Fruit fly (Drosophila melanogaster) whole organism, embryonic: ENCODE results near the gene Cpsf5.

ENCODE experiments used
- Blimp-1 ChIP-seq: fragments of 200-800 bp; sonication (Bioruptor generic); optimal IDR thresholded peaks from 3 replicates; lab custom pipeline; 2018; ENCODE audit warnings: missing biosample characterization, missing genetic modification characterization, mild to moderate bottlenecking, moderate library complexity, missing genetic modification reagents
- CG10209 ChIP-seq: fragments of 200-800 bp; sonication (Bioruptor generic); optimal IDR thresholded peaks from 3 replicates; lab custom pipeline; 2017; ENCODE audit warnings: missing biosample characterization, mild to moderate bottlenecking, missing genetic modification characterization, missing genetic modification reagents
- CG11247 ChIP-seq: fragments of 200-800 bp; sonication (Bioruptor generic); IDR thresholded peaks from 2 replicates; pipeline ENCODE4 v1.3.6; 2022; ENCODE audit warnings: missing biosample characterization, missing genetic modification characterization
- CG11398 ChIP-seq: fragments of 200-800 bp; sonication (Bioruptor generic); optimal IDR thresholded peaks from 2 replicates; lab custom pipeline; 2016; ENCODE audit warnings: missing biosample characterization, missing genetic modification characterization
- CG12219 ChIP-seq: fragments of 200-800 bp; sonication (Bioruptor generic); optimal IDR thresholded peaks from 3 replicates; lab custom pipeline; 2018; ENCODE audit warnings: missing biosample characterization, mild to moderate bottlenecking, missing genetic modification characterization
- CG13775 ChIP-seq: fragments of 200-800 bp; sonication (Bioruptor generic); optimal IDR thresholded peaks from 3 replicates; lab custom pipeline; 2017; ENCODE audit warnings: missing biosample characterization, mild to moderate bottlenecking, missing genetic modification characterization
- CG14050 ChIP-seq: fragments of 200-800 bp; sonication (Bioruptor generic); IDR thresholded peaks from 3 replicates; pipeline ENCODE4 v1.3.6; 2022; ENCODE audit warnings: missing biosample characterization, missing genetic modification characterization
- CG16813 ChIP-seq: fragments of 200-800 bp; sonication (Bioruptor generic); IDR thresholded peaks from 3 replicates; pipeline ENCODE4 v1.3.6; 2022; ENCODE audit warnings: missing biosample characterization, missing genetic modification characterization; ENCODE audit not compliant: partially characterized antibody
- CG17361 ChIP-seq: fragments of 200-800 bp; sonication (Bioruptor generic); IDR thresholded peaks from 3 replicates; pipeline ENCODE4 v1.3.6; 2022; ENCODE audit warnings: missing biosample characterization, missing genetic modification characterization
- CG17385 ChIP-seq: fragments of 200-800 bp; sonication (Bioruptor generic); optimal IDR thresholded peaks from 3 replicates; lab custom pipeline; 2018; ENCODE audit warnings: missing biosample characterization, mild to moderate bottlenecking, missing genetic modification characterization
- CG2678 ChIP-seq: fragments of 200-800 bp; sonication (Bioruptor generic); optimal IDR thresholded peaks from 3 replicates; lab custom pipeline; 2019; ENCODE audit warnings: missing biosample characterization, mild to moderate bottlenecking, missing genetic modification characterization, moderate library complexity
- CG2712 ChIP-seq: fragments of 200-800 bp; optimal IDR thresholded peaks from 3 replicates; lab custom pipeline; 2019; ENCODE audit warnings: missing biosample characterization, mild to moderate bottlenecking, missing genetic modification characterization, moderate library complexity
- CG3065 ChIP-seq: fragments of 200-800 bp; sonication (Bioruptor generic); optimal IDR thresholded peaks from 2 replicates; lab custom pipeline; 2016; ENCODE audit warnings: missing biosample characterization, missing genetic modification characterization
- CG32767 ChIP-seq: fragments of 200-800 bp; sonication (Bioruptor generic); IDR thresholded peaks from 2 replicates; pipeline ENCODE4 v1.3.6; 2022; ENCODE audit warnings: missing biosample characterization, missing genetic modification characterization
- CG3281 ChIP-seq: fragments of 200-800 bp; sonication (Bioruptor generic); optimal IDR thresholded peaks from 3 replicates; lab custom pipeline; 2017; ENCODE audit warnings: missing biosample characterization, mild to moderate bottlenecking, missing genetic modification characterization
- CG34422 ChIP-seq: fragments of 200-800 bp; sonication (Bioruptor generic); IDR thresholded peaks from 3 replicates; pipeline ENCODE4 v1.3.6; 2022; ENCODE audit warnings: missing biosample characterization, missing genetic modification characterization
- CG4328 ChIP-seq: fragments of 200-800 bp; sonication (Bioruptor generic); optimal IDR thresholded peaks from 3 replicates; lab custom pipeline; 2017; ENCODE audit warnings: missing biosample characterization, missing genetic modification reagents, missing genetic modification characterization
- CG43689 ChIP-seq: fragments of 200-800 bp; sonication (Bioruptor generic); IDR thresholded peaks from 2 replicates; pipeline ENCODE4 v1.3.6; 2022; ENCODE audit warnings: missing biosample characterization, missing genetic modification characterization
- CG6683 ChIP-seq: fragments of 200-800 bp; sonication (Bioruptor generic); optimal IDR thresholded peaks from 2 replicates; lab custom pipeline; 2017; ENCODE audit warnings: missing biosample characterization, mild to moderate bottlenecking, missing genetic modification characterization, missing genetic modification reagents
- CG7987 ChIP-seq: fragments of 200-800 bp; sonication (Bioruptor generic); optimal IDR thresholded peaks from 2 replicates; lab custom pipeline; 2018; ENCODE audit warnings: missing biosample characterization, mild to moderate bottlenecking, missing genetic modification characterization, moderate library complexity
- CG9797 ChIP-seq: fragments of 200-800 bp; sonication (Bioruptor generic); optimal IDR thresholded peaks from 3 replicates; lab custom pipeline; 2018; ENCODE audit warnings: missing biosample characterization, mild to moderate bottlenecking, missing genetic modification characterization
- CG9932 ChIP-seq: fragments of 200-800 bp; sonication (Bioruptor generic); IDR thresholded peaks from 2 replicates; pipeline ENCODE4 v1.3.6; 2022; ENCODE audit warnings: missing biosample characterization, missing genetic modification characterization
- Camta ChIP-seq: fragments of 200-800 bp; sonication (Bioruptor generic); optimal IDR thresholded peaks from 2 replicates; lab custom pipeline; 2016; ENCODE audit warnings: missing biosample characterization, missing genetic modification characterization
- Chrac-16 ChIP-seq: fragments of 200-800 bp; sonication (Bioruptor generic); optimal IDR thresholded peaks from 3 replicates; lab custom pipeline; 2016; ENCODE audit warnings: missing biosample characterization, missing genetic modification characterization
- Dp ChIP-seq: fragments of 200-800 bp; sonication (Bioruptor generic); optimal IDR thresholded peaks from 2 replicates; lab custom pipeline; 2018; ENCODE audit warnings: missing biosample characterization, mild to moderate bottlenecking, missing genetic modification characterization, moderate library complexity
- Drgx ChIP-seq: fragments of 200-800 bp; sonication (Bioruptor generic); IDR thresholded peaks from 2 replicates; pipeline ENCODE4 v1.3.6; 2022; ENCODE audit warnings: missing biosample characterization, missing genetic modification characterization
- Lim3 ChIP-seq: fragments of 200-800 bp; sonication (Bioruptor generic); IDR thresholded peaks from 2 replicates; pipeline ENCODE4 v1.3.6; 2022; ENCODE audit warnings: missing biosample characterization, missing genetic modification characterization
- Mes4 ChIP-seq: fragments of 200-800 bp; sonication (Bioruptor generic); optimal IDR thresholded peaks from 2 replicates; lab custom pipeline; 2016; ENCODE audit warnings: missing biosample characterization, missing genetic modification characterization
- Mrtf ChIP-seq: fragments of 200-800 bp; sonication (Bioruptor generic); IDR thresholded peaks from 3 replicates; pipeline ENCODE4 v1.3.6; 2022; ENCODE audit warnings: missing biosample characterization, missing genetic modification characterization
- Ptx1 ChIP-seq: fragments of 200-800 bp; sonication (Bioruptor generic); IDR thresholded peaks from 2 replicates; pipeline ENCODE4 v1.3.6; 2022; ENCODE audit warnings: missing biosample characterization, missing genetic modification characterization
- ac ChIP-seq: fragments of 200-800 bp; sonication (Bioruptor generic); optimal IDR thresholded peaks from 3 replicates; lab custom pipeline; 2017; ENCODE audit warnings: missing biosample characterization, mild to moderate bottlenecking, missing genetic modification characterization
- cato ChIP-seq: fragments of 200-800 bp; sonication (Bioruptor generic); optimal IDR thresholded peaks from 2 replicates; lab custom pipeline; 2016; ENCODE audit warnings: missing biosample characterization, missing genetic modification characterization, borderline replicate concordance
- ems ChIP-seq: fragments of 200-800 bp; sonication (Bioruptor generic); optimal IDR thresholded peaks from 3 replicates; lab custom pipeline; 2016; ENCODE audit warnings: missing biosample characterization, missing genetic modification characterization
- en ChIP-seq: fragments of 200-800 bp; sonication (Bioruptor generic); optimal IDR thresholded peaks from 2 replicates; lab custom pipeline; 2016; ENCODE audit warnings: missing biosample characterization, missing genetic modification characterization
- eve ChIP-seq, 2 experiments: fragments of >200 bp; optimal IDR thresholded peaks; 2 replicates each; lab custom pipeline; 2017; ENCODE audit warnings: missing biosample characterization in 2 of 2, missing genetic modification characterization in 2 of 2
- gsb ChIP-seq: fragments of 200-800 bp; sonication (Bioruptor generic); IDR thresholded peaks from 2 replicates; pipeline ENCODE4 v1.3.6; 2022; ENCODE audit warnings: missing biosample characterization, missing genetic modification characterization
- gsb-n ChIP-seq: fragments of 200-800 bp; sonication (Bioruptor generic); optimal IDR thresholded peaks from 3 replicates; lab custom pipeline; 2018; ENCODE audit warnings: missing biosample characterization, mild to moderate bottlenecking, missing genetic modification characterization
- jumu ChIP-seq: fragments of 200-800 bp; sonication (Bioruptor generic); optimal IDR thresholded peaks from 3 replicates; lab custom pipeline; 2016; ENCODE audit warnings: missing biosample characterization, missing genetic modification characterization
- lbe ChIP-seq: fragments of 200-800 bp; sonication (Bioruptor generic); optimal IDR thresholded peaks from 2 replicates; lab custom pipeline; 2016; ENCODE audit warnings: missing biosample characterization, mild to moderate bottlenecking, missing genetic modification characterization
- mld ChIP-seq: fragments of 200-800 bp; sonication (Bioruptor generic); IDR thresholded peaks from 3 replicates; pipeline ENCODE4 v1.3.6; 2022; ENCODE audit warnings: missing biosample characterization, missing genetic modification characterization; ENCODE audit not compliant: partially characterized antibody
- org-1 ChIP-seq: fragments of 200-800 bp; sonication (Bioruptor generic); optimal IDR thresholded peaks from 2 replicates; lab custom pipeline; 2017; ENCODE audit warnings: missing biosample characterization, missing genetic modification characterization
- slou ChIP-seq: fragments of 200-800 bp; sonication (Bioruptor generic); optimal IDR thresholded peaks from 3 replicates; lab custom pipeline; 2016; ENCODE audit warnings: missing biosample characterization, missing genetic modification characterization
- so ChIP-seq: fragments of 200-800 bp; sonication (Bioruptor generic); IDR thresholded peaks from 3 replicates; pipeline ENCODE4 v1.3.6; 2022; ENCODE audit warnings: missing biosample characterization, missing genetic modification characterization
- sqz ChIP-seq: fragments of 200-800 bp; sonication (Bioruptor generic); optimal IDR thresholded peaks from 3 replicates; lab custom pipeline; 2018; ENCODE audit warnings: missing biosample characterization, mild to moderate bottlenecking, missing genetic modification characterization
- ssp ChIP-seq: fragments of 200-800 bp; sonication (Bioruptor generic); IDR thresholded peaks from 2 replicates; pipeline ENCODE4 v1.3.6; 2022; ENCODE audit warnings: missing biosample characterization, missing genetic modification characterization
- stc ChIP-seq: fragments of 200-800 bp; sonication (Bioruptor generic); IDR thresholded peaks from 2 replicates; pipeline ENCODE4 v1.3.6; 2022; ENCODE audit warnings: missing biosample characterization, missing genetic modification characterization
- stwl ChIP-seq: fragments of 200-800 bp; sonication (Bioruptor generic); optimal IDR thresholded peaks from 3 replicates; lab custom pipeline; 2018; ENCODE audit warnings: missing biosample characterization, mild to moderate bottlenecking, missing genetic modification characterization, moderate library complexity
- toy ChIP-seq: fragments of 200-800 bp; sonication (Bioruptor generic); IDR thresholded peaks from 2 replicates; pipeline ENCODE4 v1.3.6; 2022; ENCODE audit warnings: missing biosample characterization, missing genetic modification characterization
- trem ChIP-seq: fragments of 200-800 bp; optimal IDR thresholded peaks from 3 replicates; lab custom pipeline; 2019; ENCODE audit warnings: missing biosample characterization, mild to moderate bottlenecking, missing genetic modification characterization, moderate library complexity
- zf30C ChIP-seq: fragments of 200-800 bp; sonication (Bioruptor generic); optimal IDR thresholded peaks from 3 replicates; lab custom pipeline; 2018; ENCODE audit warnings: missing biosample characterization, mild to moderate bottlenecking, missing genetic modification characterization

Gene Cpsf5

dm6 chr3L:9410754-9411423 is at the start of gene Cpsf5, which contains the start of gene CG4022 (continued):
- TF ChIP-seq CG32767 (peak; percentile 91), CG43689 (GFP tag; lab: Robert Waterston, UW) (peak; percentile 71; the same call in 1 of the 2 replicates), CG13775 (GFP tag; lab: Kevin White, UChicago) (peak; percentile 87), CG6683 (GFP tag; lab: Kevin White, UChicago) (peak; percentile 53), CG12219 (GFP tag; lab: Kevin White, UChicago) (peak; percentile 69), CG9932 (GFP tag; lab: Robert Waterston, UW) (peak; percentile 93), CG9797 (GFP tag; lab: Kevin White, UChicago) (peak; percentile 89), CG14050 (peak; percentile 74), slou (GFP tag; lab: Kevin White, UChicago) (peak; percentile 51), Dp (GFP tag; lab: Kevin White, UChicago) (peak; percentile 28), Mes4 (GFP tag; lab: Kevin White, UChicago) (peak; percentile 32), CG4328 (GFP tag; lab: Kevin White, UChicago) (peak; percentile 78), gsb-n (tag; lab: Kevin White, UChicago) (peak; percentile 84), stwl (tag; lab: Kevin White, UChicago) (peak; percentile 73), CG10209 (GFP tag; lab: Kevin White, UChicago) (peak; percentile 80), toy (GFP tag; lab: Robert Waterston, UW) (peak; percentile 24; the same call in 1 of the 2 replicates), CG17385 (GFP tag; lab: Kevin White, UChicago) (peak; percentile 81), CG16813 (GFP tag; lab: Robert Waterston, UW) (peak; percentile 48; the same call in 1 of the 3 replicates), lbe (peak; percentile 66), Camta (GFP tag; lab: Kevin White, UChicago) (peak; percentile 61), CG34422 (GFP tag; lab: Robert Waterston, UW) (peak; percentile 80), eve (GFP tag; optimal IDR thresholded peaks at IDR 0.05; lab: Kevin White, UChicago) (no peak), mld (GFP tag; lab: Robert Waterston, UW) (no peak), Chrac-16 (GFP tag; lab: Kevin White, UChicago) (peak; percentile 85), sqz (GFP tag; lab: Kevin White, UChicago) (peak; percentile 84), so (peak; percentile 85; the same call in 2 of the 3 replicates), Blimp-1 (GFP tag; lab: Kevin White, UChicago) (peak; percentile 79), CG11247 (peak; percentile 70), CG3281 (GFP tag; lab: Kevin White, UChicago) (peak; percentile 79), CG2678 (tag; lab: Kevin White, UChicago) (peak; percentile 85), en (GFP tag; lab: Kevin White, UChicago) (no peak), jumu (GFP tag; lab: Kevin White, UChicago) (peak; percentile 67), CG3065 (peak; percentile 46), CG17361 (GFP tag; lab: Robert Waterston, UW) (peak; percentile 82), Ptx1 (GFP tag; lab: Robert Waterston, UW) (peak; percentile 84), zf30C (GFP tag; lab: Kevin White, UChicago) (no peak), ssp (GFP tag; lab: Robert Waterston, UW) (peak; percentile 70), stc (GFP tag; lab: Robert Waterston, UW) (peak; percentile 78), Mrtf (GFP tag; lab: Robert Waterston, UW) (peak; percentile 40; the same call in 1 of the 3 replicates), CG7987 (GFP tag; lab: Kevin White, UChicago) (no peak), Lim3 (no peak), CG2712 (peak; percentile 91), trem (peak; percentile 85), ems (GFP tag; lab: Kevin White, UChicago) (peak; percentile 70), CG11398 (GFP tag; lab: Kevin White, UChicago) (no peak), ac (peak; percentile 20), cato (peak; percentile 54), Drgx (GFP tag; lab: Robert Waterston, UW) (peak; percentile 39), gsb (GFP tag; lab: Robert Waterston, UW) (peak; percentile 39; the same call in 1 of the 2 replicates), org-1 (peak; percentile 45)
